Worm (Caenorhabditis elegans) whole organism, L1 larva: ENCODE results near the gene T26G10.4.

Source experiments
- ama-1 ChIP-seq: fragments of 150-350 bp; optimal IDR thresholded peaks from 2 replicates; lab custom pipeline; 2014
- ceh-82 ChIP-seq, 3 experiments: fragments of 150-350 bp in 1 of 3; sonication (generic microtip) in 2 of 3; optimal IDR thresholded peaks; 2 replicates each; lab custom pipeline; 2014 to 2017; ENCODE audit warnings: missing biosample characterization in 3 of 3, missing genetic modification characterization in 3 of 3
- efl-1 ChIP-seq, 4 experiments: fragments of 150-350 bp; optimal IDR thresholded peaks in 3 of 4; peaks in 1 of 4; 1 replicate in 1 of 4; 2 replicates in 3 of 4; lab custom pipeline; 2014; ENCODE audit warnings: missing biosample characterization in 2 of 4, missing genetic modification characterization in 2 of 4, missing genetic modification reagents in 2 of 4
- fos-1 ChIP-seq: fragments of 150-350 bp; optimal IDR thresholded peaks from 2 replicates; lab custom pipeline; 2014; ENCODE audit warnings: missing biosample characterization, missing genetic modification characterization
- hlh-17 ChIP-seq: fragments of 200-800 bp; sonication (Bioruptor generic); optimal IDR thresholded peaks from 2 replicates; lab custom pipeline; 2018; ENCODE audit warnings: missing genetic modification characterization, mild to moderate bottlenecking, missing compliant biosample characterization, moderate library complexity, borderline replicate concordance
- lin-39 ChIP-seq: fragments of 150-350 bp; optimal IDR thresholded peaks from 2 replicates; lab custom pipeline; 2014; ENCODE audit warnings: missing biosample characterization, missing genetic modification reagents, missing genetic modification characterization
- lir-3 ChIP-seq: sonication (generic microtip); optimal IDR thresholded peaks from 2 replicates; lab custom pipeline; 2016; ENCODE audit warnings: mild to moderate bottlenecking, missing genetic modification characterization, moderate library complexity, missing compliant biosample characterization; ENCODE audit not compliant: poor library complexity
- mdl-1 ChIP-seq, 2 experiments: fragments of 150-350 bp; optimal IDR thresholded peaks; 2 replicates each; lab custom pipeline; 2014 to 2017; ENCODE audit warnings: missing biosample characterization in 2 of 2, missing genetic modification characterization in 2 of 2, inconsistent platforms in 1 of 2
- nhr-237 ChIP-seq: fragments of 150-350 bp; optimal IDR thresholded peaks from 2 replicates; lab custom pipeline; 2014; ENCODE audit warnings: missing biosample characterization, missing genetic modification characterization
- nhr-76 ChIP-seq: sonication (generic microtip); optimal IDR thresholded peaks from 2 replicates; lab custom pipeline; 2017; ENCODE audit warnings: missing biosample characterization, missing genetic modification characterization
- skn-1 ChIP-seq: fragments of 150-350 bp; optimal IDR thresholded peaks from 2 replicates; lab custom pipeline; 2014; ENCODE audit warnings: missing biosample characterization, missing genetic modification characterization
- swsn-7 ChIP-seq: sonication (generic microtip); optimal IDR thresholded peaks from 2 replicates; lab custom pipeline; 2016; ENCODE audit warnings: missing genetic modification characterization, missing compliant biosample characterization
- xbp-1 ChIP-seq: sonication (generic microtip); optimal IDR thresholded peaks from 2 replicates; lab custom pipeline; 2016; ENCODE audit warnings: missing genetic modification characterization, missing compliant biosample characterization
- ztf-11 ChIP-seq, 2 experiments: sonication (generic microtip); optimal IDR thresholded peaks; 2 replicates each; lab custom pipeline; 2016 to 2017; ENCODE audit warnings: missing genetic modification characterization in 2 of 2, missing biosample characterization in 1 of 2, missing compliant biosample characterization in 1 of 2

ce11 chrIII:9465865-9466264 is 45.5 kb downstream of the T26G10.4 start, which contains the start of gene B0464.6:
- TF ChIP-seq swsn-7 (tag; lab: Kevin White, UChicago) = no peak
- TF ChIP-seq lin-39 = no peak
- no peak for TF ChIP-seq ceh-82 (tag; optimal IDR thresholded peaks at IDR 0.05; lab: Kevin White, UChicago)
- TF ChIP-seq ama-1 (lab: Kevin White, UChicago) = no peak
- no peak for TF ChIP-seq nhr-76 (tag; lab: Kevin White, UChicago)
- no peak for TF ChIP-seq ztf-11 (tag; optimal IDR thresholded peaks at IDR 0.05; lab: Kevin White, UChicago)
- no peak for TF ChIP-seq xbp-1
- TF ChIP-seq efl-1 (optimal IDR thresholded peaks at IDR 0.05; lab: Kevin White, UChicago) = no peak
- TF ChIP-seq efl-1 (GFP tag; optimal IDR thresholded peaks at IDR 0.05 in 1 of 2; lab: Kevin White, UChicago) = no peak
- no peak for TF ChIP-seq skn-1 (tag; lab: Kevin White, UChicago)
- no peak for TF ChIP-seq nhr-237 (tag; lab: Kevin White, UChicago)
- no peak for TF ChIP-seq lir-3 (tag; lab: Kevin White, UChicago)
- TF ChIP-seq fos-1 (tag; lab: Kevin White, UChicago) = no peak
- TF ChIP-seq hlh-17 = no peak
- no peak for TF ChIP-seq mdl-1 (tag; optimal IDR thresholded peaks at IDR 0.05; lab: Kevin White, UChicago)
